Worm (Caenorhabditis elegans) whole organism, young adult: Measurements from ENCODE around the gene F14H12.2.

Experiments used
- C06A6.2 ChIP-seq: fragments of 200-800 bp; sonication (Bioruptor generic); conservative IDR thresholded peaks from 2 replicates; pipeline ENCODE4 v1.3.6; 2022; ENCODE audit warnings: missing genetic modification characterization, missing compliant biosample characterization
- egl-18 ChIP-seq: fragments of 200-800 bp; sonication (Bioruptor generic); IDR thresholded peaks from 2 replicates; pipeline ENCODE4 v1.3.6; 2022; ENCODE audit warnings: missing genetic modification reagents, missing genetic modification characterization, missing compliant biosample characterization
- hlh-12 ChIP-seq: sonication (generic microtip); optimal IDR thresholded peaks from 2 replicates; lab custom pipeline; 2016; ENCODE audit warnings: missing genetic modification characterization, missing compliant biosample characterization
- snpc-4 ChIP-seq, 5 experiments: fragments of 150-350 bp in 1 of 5; sonication (generic microtip) in 4 of 5; optimal IDR thresholded peaks; 2 replicates each; lab custom pipeline; 2014 to 2018; ENCODE audit warnings: missing genetic modification characterization in 5 of 5, missing biosample characterization in 3 of 5, antibody characterized with exemption in 2 of 5, mild to moderate bottlenecking in 2 of 5, missing compliant biosample characterization in 2 of 5, missing genotype in 2 of 5, moderate library complexity in 2 of 5, missing genetic modification reagents in 1 of 5
- tlf-1 ChIP-seq: fragments of 200-800 bp; sonication (Bioruptor generic); optimal IDR thresholded peaks from 2 replicates; lab custom pipeline; 2018; ENCODE audit warnings: mild to moderate bottlenecking, missing genetic modification characterization, missing compliant biosample characterization

DNA sequence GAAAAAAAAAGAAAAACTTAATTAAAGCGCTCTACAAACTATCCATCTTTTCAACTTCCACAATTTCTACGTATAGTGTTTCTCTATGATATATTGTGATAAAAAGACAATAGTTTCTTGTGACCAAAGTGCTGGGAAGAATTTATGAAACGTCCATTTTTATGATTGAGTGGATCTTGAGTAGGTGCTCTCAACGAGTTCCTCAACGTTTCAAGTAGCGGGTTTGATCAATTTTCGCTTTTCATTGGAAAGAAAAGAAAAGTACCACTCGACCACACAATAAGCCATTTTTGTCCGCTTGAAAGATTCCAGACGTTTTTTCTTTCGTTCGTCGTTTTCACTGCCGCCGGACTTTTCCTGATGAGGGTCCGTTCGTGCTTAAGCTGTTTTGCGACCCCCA is 47.2 kb downstream of the F14H12.2 start:
- TF ChIP-seq snpc-4 (GFP tag; optimal IDR thresholded peaks at IDR 0.05; lab: Kevin White, UChicago) (no peak), snpc-4 (tag; optimal IDR thresholded peaks at IDR 0.05; lab: Kevin White, UChicago) (no peak), tlf-1 (GFP tag; lab: Kevin White, UChicago) (no peak), hlh-12 (tag; lab: Kevin White, UChicago) (no peak), C06A6.2 (GFP tag; lab: Robert Waterston, UW) (no peak), egl-18 (GFP tag; lab: Robert Waterston, UW) (no peak)
